Fruit fly (Drosophila melanogaster) whole organism, embryonic: Measurements from ENCODE around the gene NijB.
A peak's percentile ranks its signal among the peaks of the same experiment; 100 is the strongest.

Experiments
- B-H2 ChIP-seq: fragments of 200-800 bp; sonication (Bioruptor generic); optimal IDR thresholded peaks from 2 replicates; lab custom pipeline; 2018; ENCODE audit warnings: missing biosample characterization, mild to moderate bottlenecking, missing genetic modification characterization
- BEAF-32 ChIP-seq: fragments of 200-800 bp; sonication (Bioruptor generic); optimal IDR thresholded peaks from 3 replicates; lab custom pipeline; 2017; ENCODE audit warnings: missing biosample characterization, missing genetic modification characterization, mild to moderate bottlenecking, moderate library complexity, missing genetic modification reagents
- CG10543 ChIP-seq: fragments of 200-800 bp; sonication (Bioruptor generic); optimal IDR thresholded peaks from 3 replicates; lab custom pipeline; 2017; ENCODE audit warnings: missing biosample characterization, mild to moderate bottlenecking, missing genetic modification characterization, moderate library complexity
- CG11696 ChIP-seq: fragments of 200-800 bp; sonication (Bioruptor generic); IDR thresholded peaks from 2 replicates; pipeline ENCODE4 v1.3.6; 2022; ENCODE audit warnings: missing biosample characterization, missing genetic modification characterization
- CG1233 ChIP-seq: fragments of 200-800 bp; sonication (Bioruptor generic); optimal IDR thresholded peaks from 4 replicates; lab custom pipeline; 2018; ENCODE audit warnings: missing biosample characterization, mild to moderate bottlenecking, missing genetic modification characterization
- CG12391 ChIP-seq: fragments of 200-800 bp; sonication (Bioruptor generic); optimal IDR thresholded peaks from 3 replicates; lab custom pipeline; 2018; ENCODE audit warnings: missing biosample characterization, mild to moderate bottlenecking, missing genetic modification characterization, moderate library complexity
- CG13123 ChIP-seq: fragments of 200-800 bp; sonication (Bioruptor generic); optimal IDR thresholded peaks from 2 replicates; lab custom pipeline; 2016; ENCODE audit warnings: missing biosample characterization, missing genetic modification characterization
- CG15479 ChIP-seq: fragments of 200-800 bp; sonication (Bioruptor generic); optimal IDR thresholded peaks from 3 replicates; lab custom pipeline; 2019; ENCODE audit warnings: missing biosample characterization, mild to moderate bottlenecking, missing genetic modification characterization, moderate library complexity
- CG16813 ChIP-seq: fragments of 200-800 bp; sonication (Bioruptor generic); IDR thresholded peaks from 3 replicates; pipeline ENCODE4 v1.3.6; 2022; ENCODE audit warnings: missing biosample characterization, missing genetic modification characterization; ENCODE audit not compliant: partially characterized antibody
- CG17385 ChIP-seq: fragments of 200-800 bp; sonication (Bioruptor generic); optimal IDR thresholded peaks from 3 replicates; lab custom pipeline; 2018; ENCODE audit warnings: missing biosample characterization, mild to moderate bottlenecking, missing genetic modification characterization
- CG17568 ChIP-seq: fragments of 200-800 bp; sonication (Bioruptor generic); optimal IDR thresholded peaks from 2 replicates; lab custom pipeline; 2018; ENCODE audit warnings: missing biosample characterization, mild to moderate bottlenecking, missing genetic modification characterization, moderate library complexity
- CG1832 ChIP-seq: fragments of 200-800 bp; sonication (Bioruptor generic); optimal IDR thresholded peaks from 2 replicates; lab custom pipeline; 2017; ENCODE audit warnings: missing biosample characterization, mild to moderate bottlenecking, missing genetic modification characterization, inconsistent platforms
- CG2202 ChIP-seq: fragments of 200-800 bp; sonication (Bioruptor generic); optimal IDR thresholded peaks from 2 replicates; lab custom pipeline; 2018; ENCODE audit warnings: missing biosample characterization, mild to moderate bottlenecking, missing genetic modification characterization
- CG2889 ChIP-seq: fragments of 200-800 bp; sonication (Bioruptor generic); IDR thresholded peaks from 3 replicates; pipeline ENCODE4 v1.3.6; 2022; ENCODE audit warnings: missing biosample characterization, missing genetic modification characterization
- CG3726 ChIP-seq: fragments of 200-800 bp; sonication (Bioruptor generic); IDR thresholded peaks from 3 replicates; pipeline ENCODE4, ENCODE4 v1.3.6; 2022; ENCODE audit warnings: missing biosample characterization, missing genetic modification characterization
- CG43689 ChIP-seq: fragments of 200-800 bp; sonication (Bioruptor generic); IDR thresholded peaks from 2 replicates; pipeline ENCODE4 v1.3.6; 2022; ENCODE audit warnings: missing biosample characterization, missing genetic modification characterization
- CG4730 ChIP-seq: fragments of 200-800 bp; sonication (Bioruptor generic); IDR thresholded peaks from 2 replicates; pipeline ENCODE4 v1.3.6; 2022; ENCODE audit warnings: missing biosample characterization, missing genetic modification characterization
- CG4854 ChIP-seq: fragments of 200-800 bp; sonication (Bioruptor generic); optimal IDR thresholded peaks from 2 replicates; lab custom pipeline; 2016; ENCODE audit warnings: missing biosample characterization, missing genetic modification characterization, inconsistent platforms
- CG6272 ChIP-seq: fragments of 200-800 bp; sonication (Bioruptor generic); IDR thresholded peaks from 2 replicates; pipeline ENCODE4 v1.3.6; 2022; ENCODE audit warnings: missing biosample characterization, missing genetic modification characterization
- CG6654 ChIP-seq: fragments of 200-800 bp; sonication (Bioruptor generic); optimal IDR thresholded peaks from 2 replicates; lab custom pipeline; 2017; ENCODE audit warnings: missing biosample characterization, mild to moderate bottlenecking, missing genetic modification characterization
- CG8765 ChIP-seq: fragments of 200-800 bp; sonication (Bioruptor generic); IDR thresholded peaks from 2 replicates; pipeline ENCODE4 v1.3.6; 2022; ENCODE audit warnings: missing biosample characterization, missing genetic modification characterization
- CG9876 ChIP-seq: fragments of 200-800 bp; sonication (Bioruptor generic); optimal IDR thresholded peaks from 2 replicates; lab custom pipeline; 2016; ENCODE audit warnings: missing biosample characterization, missing genetic modification characterization
- D ChIP-seq, 2 experiments: fragments of 200-800 bp in 1 of 2; fragments of >200 bp in 1 of 2; sonication (Bioruptor generic) in 1 of 2; optimal IDR thresholded peaks; 2 replicates in 1 of 2; 3 replicates in 1 of 2; lab custom pipeline; 2017; ENCODE audit warnings: mild to moderate bottlenecking in 1 of 2, missing biosample characterization in 1 of 2, missing genetic modification characterization in 1 of 2, missing genetic modification reagents in 1 of 2
- Dad ChIP-seq: fragments of 200-800 bp; sonication (Bioruptor generic); optimal IDR thresholded peaks from 3 replicates; lab custom pipeline; 2016; ENCODE audit warnings: missing biosample characterization, missing genetic modification characterization
- HHEX ChIP-seq: fragments of 200-800 bp; sonication (Bioruptor generic); optimal IDR thresholded peaks from 3 replicates; lab custom pipeline; 2017; ENCODE audit warnings: missing biosample characterization, mild to moderate bottlenecking, missing genetic modification characterization, missing genetic modification reagents
- HLH3B ChIP-seq: fragments of 200-800 bp; sonication (Bioruptor generic); IDR thresholded peaks from 2 replicates; pipeline ENCODE4 v1.3.6; 2022; ENCODE audit warnings: missing biosample characterization, missing genetic modification characterization
- HLH54F ChIP-seq: fragments of 200-800 bp; sonication (Bioruptor generic); optimal IDR thresholded peaks from 3 replicates; lab custom pipeline; 2016; ENCODE audit warnings: missing biosample characterization, missing genetic modification characterization
- HLHmδ ChIP-seq: fragments of 200-800 bp; sonication (Bioruptor generic); optimal IDR thresholded peaks from 2 replicates; lab custom pipeline; 2018; ENCODE audit warnings: missing biosample characterization, mild to moderate bottlenecking, missing genetic modification characterization, moderate library complexity
- Hey ChIP-seq: fragments of 200-800 bp; sonication (Bioruptor generic); optimal IDR thresholded peaks from 3 replicates; lab custom pipeline; 2018; ENCODE audit warnings: missing biosample characterization, mild to moderate bottlenecking, missing genetic modification characterization
- Hr51 ChIP-seq, 2 experiments: fragments of 200-800 bp; sonication (Bioruptor generic); optimal IDR thresholded peaks; 2 replicates in 1 of 2; 3 replicates in 1 of 2; lab custom pipeline; 2016 to 2018; ENCODE audit warnings: missing biosample characterization in 2 of 2, missing genetic modification characterization in 2 of 2, mild to moderate bottlenecking in 1 of 2, moderate library complexity in 1 of 2
- Nf-YC ChIP-seq: fragments of 200-800 bp; optimal IDR thresholded peaks from 3 replicates; lab custom pipeline; 2019; ENCODE audit warnings: missing biosample characterization, mild to moderate bottlenecking, missing genetic modification characterization, moderate library complexity
- Poxn ChIP-seq: fragments of 200-800 bp; sonication (Bioruptor generic); IDR thresholded peaks from 2 replicates; pipeline ENCODE4 v1.3.6; 2022; ENCODE audit warnings: missing biosample characterization, missing genetic modification characterization
- Ptx1 ChIP-seq: fragments of 200-800 bp; sonication (Bioruptor generic); IDR thresholded peaks from 2 replicates; pipeline ENCODE4 v1.3.6; 2022; ENCODE audit warnings: missing biosample characterization, missing genetic modification characterization
- Tbp ChIP-seq: fragments of >200 bp; optimal IDR thresholded peaks from 2 replicates; lab custom pipeline; 2018; ENCODE audit warnings: missing biosample characterization, missing genetic modification characterization
- abd-A ChIP-seq: fragments of 200-800 bp; sonication (Bioruptor generic); optimal IDR thresholded peaks from 3 replicates; lab custom pipeline; 2019; ENCODE audit warnings: missing biosample characterization, mild to moderate bottlenecking, missing genetic modification characterization, moderate library complexity
- ase ChIP-seq: fragments of 200-800 bp; sonication (Bioruptor generic); IDR thresholded peaks from 3 replicates; pipeline ENCODE4 v1.3.6; 2022; ENCODE audit warnings: missing biosample characterization, missing genetic modification characterization
- btn ChIP-seq: fragments of 200-800 bp; sonication (Bioruptor generic); optimal IDR thresholded peaks from 2 replicates; lab custom pipeline; 2016; ENCODE audit warnings: missing biosample characterization, missing genetic modification characterization
- chn ChIP-seq: fragments of 200-800 bp; sonication (Bioruptor generic); optimal IDR thresholded peaks from 2 replicates; lab custom pipeline; 2016; ENCODE audit warnings: missing biosample characterization, missing genetic modification characterization
- dati ChIP-seq: fragments of 200-800 bp; sonication (Bioruptor generic); IDR thresholded peaks from 2 replicates; pipeline ENCODE4 v1.3.6; 2022; ENCODE audit warnings: missing biosample characterization, missing genetic modification characterization
- dm ChIP-seq: fragments of 200-800 bp; sonication (Bioruptor generic); optimal IDR thresholded peaks from 3 replicates; lab custom pipeline; 2016; ENCODE audit warnings: missing biosample characterization, missing genetic modification characterization
- eve ChIP-seq, 2 experiments: fragments of >200 bp; optimal IDR thresholded peaks; 2 replicates each; lab custom pipeline; 2017; ENCODE audit warnings: missing biosample characterization in 2 of 2, missing genetic modification characterization in 2 of 2
- ham ChIP-seq: fragments of 200-800 bp; sonication (Bioruptor generic); IDR thresholded peaks from 2 replicates; pipeline ENCODE4 v1.3.6; 2022; ENCODE audit warnings: missing biosample characterization, missing genetic modification characterization
- jing ChIP-seq: fragments of 200-800 bp; sonication (Bioruptor generic); optimal IDR thresholded peaks from 2 replicates; lab custom pipeline; 2018; ENCODE audit warnings: missing biosample characterization, mild to moderate bottlenecking, missing genetic modification characterization
- lmd ChIP-seq: fragments of 200-800 bp; sonication (Bioruptor generic); IDR thresholded peaks from 2 replicates; pipeline ENCODE4 v1.3.6; 2022; ENCODE audit warnings: missing biosample characterization, missing genetic modification characterization
- nerfin-1 ChIP-seq: fragments of 200-800 bp; sonication (Bioruptor generic); optimal IDR thresholded peaks from 3 replicates; lab custom pipeline; 2019; ENCODE audit warnings: missing biosample characterization, mild to moderate bottlenecking, missing genetic modification characterization, moderate library complexity
- p53 ChIP-seq: fragments of 200-800 bp; sonication (Bioruptor generic); optimal IDR thresholded peaks from 2 replicates; lab custom pipeline; 2016; ENCODE audit warnings: missing biosample characterization, missing genetic modification characterization
- pan ChIP-seq, 4 experiments: fragments of >200 bp in 3 of 4; fragments of 200-800 bp in 1 of 4; sonication (Bioruptor generic) in 1 of 4; optimal IDR thresholded peaks in 3 of 4; IDR thresholded peaks in 1 of 4; 2 replicates each; pipeline versions ENCODE4 v1.3.6 to Lab custom; 2017 to 2022; ENCODE audit warnings: missing biosample characterization in 2 of 4, missing genetic modification characterization in 2 of 4, mixed read lengths in 1 of 4
- tap ChIP-seq: fragments of 200-800 bp; optimal IDR thresholded peaks from 3 replicates; lab custom pipeline; 2019; ENCODE audit warnings: missing biosample characterization, mild to moderate bottlenecking, missing genetic modification characterization, moderate library complexity
- vnd ChIP-seq: fragments of 200-800 bp; sonication (Bioruptor generic); IDR thresholded peaks from 3 replicates; pipeline ENCODE4 v1.3.6; 2022; ENCODE audit warnings: missing biosample characterization, missing genetic modification characterization; ENCODE audit not compliant: partially characterized antibody
- zen2 ChIP-seq: fragments of 200-800 bp; sonication (Bioruptor generic); IDR thresholded peaks from 3 replicates; pipeline ENCODE4 v1.3.6; 2022; ENCODE audit warnings: missing biosample characterization, missing genetic modification characterization; ENCODE audit not compliant: partially characterized antibody

The NijB gene

DNA sequence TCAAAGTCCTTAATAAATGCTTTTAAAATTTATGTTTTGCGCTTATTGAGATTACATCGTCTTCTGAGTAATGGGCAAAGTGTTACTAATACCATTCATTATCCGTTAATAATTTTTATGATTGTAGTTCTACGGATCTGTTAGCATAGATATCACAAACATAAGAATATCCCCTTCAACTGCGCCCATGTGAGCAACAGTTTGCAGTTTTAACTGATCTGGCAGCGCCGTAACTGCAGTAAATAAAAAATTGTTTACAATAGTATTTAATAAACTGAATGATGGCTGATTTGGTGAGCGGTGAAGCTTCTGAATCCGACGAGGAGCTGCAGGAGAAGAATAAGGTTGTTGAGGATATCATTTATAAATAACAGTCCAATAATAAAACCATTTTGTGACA is 22.2 kb upstream of the NijB start, which contains the start of gene Blos3 (continued):
- TF ChIP-seq CG17568 (GFP tag; lab: Kevin White, UChicago) (no peak), Hey (tag; lab: Kevin White, UChicago) (no peak), Dad (peak; percentile 15), CG16813 (GFP tag; lab: Robert Waterston, UW) (no peak), HHEX (GFP tag; lab: Kevin White, UChicago) (peak; percentile 37), Tbp (GFP tag; lab: Kevin White, UChicago) (no peak), vnd (no peak), CG4730 (GFP tag; lab: Robert Waterston, UW) (no peak), dm (no peak), D (optimal IDR thresholded peaks at IDR 0.05; lab: Kevin White, UChicago) (no peak), D (GFP tag; optimal IDR thresholded peaks at IDR 0.05; lab: Kevin White, UChicago) (no peak), Hr51 (GFP tag; optimal IDR thresholded peaks at IDR 0.05; lab: Kevin White, UChicago) (peak in 1 of 2 experiments; percentile 9), p53 (peak; percentile 4), CG9876 (no peak), CG43689 (GFP tag; lab: Robert Waterston, UW) (no peak), CG6272 (GFP tag; lab: Robert Waterston, UW) (no peak), CG10543 (GFP tag; lab: Kevin White, UChicago) (no peak), Nf-YC (tag; lab: Kevin White, UChicago) (no peak), pan (optimal IDR thresholded peaks at IDR 0.05; lab: Kevin White, UChicago) (no peak), pan (GFP tag; optimal IDR thresholded peaks at IDR 0.05 in 1 of 2, IDR thresholded peaks at IDR 0.05 in 1 of 2) (no peak), ham (GFP tag; lab: Robert Waterston, UW) (no peak), CG6654 (no peak), btn (no peak), CG2889 (no peak), CG11696 (GFP tag; lab: Robert Waterston, UW) (no peak), eve (GFP tag; optimal IDR thresholded peaks at IDR 0.05; lab: Kevin White, UChicago) (no peak), CG3726 (no peak), jing (GFP tag; lab: Kevin White, UChicago) (no peak), CG17385 (GFP tag; lab: Kevin White, UChicago) (peak; percentile 3), ase (GFP tag; lab: Robert Waterston, UW) (no peak), tap (tag; lab: Kevin White, UChicago) (no peak), chn (peak; percentile 52), HLHmδ (GFP tag; lab: Kevin White, UChicago) (no peak), CG4854 (GFP tag; lab: Kevin White, UChicago) (peak; percentile 52), HLH54F (GFP tag; lab: Kevin White, UChicago) (peak; percentile 19), BEAF-32 (GFP tag; lab: Kevin White, UChicago) (no peak), Poxn (GFP tag; lab: Robert Waterston, UW) (no peak), lmd (GFP tag; lab: Robert Waterston, UW) (peak; percentile 36; the same call in 1 of the 2 replicates), CG8765 (GFP tag; lab: Robert Waterston, UW) (no peak), zen2 (no peak), B-H2 (GFP tag; lab: Kevin White, UChicago) (no peak), CG15479 (GFP tag; lab: Kevin White, UChicago) (no peak), CG12391 (peak; percentile 56), Ptx1 (GFP tag; lab: Robert Waterston, UW) (peak; percentile 18; the same call in 1 of the 2 replicates), dati (GFP tag; lab: Robert Waterston, UW) (no peak), CG1832 (no peak), CG2202 (tag; lab: Kevin White, UChicago) (peak; percentile 8), CG1233 (GFP tag; lab: Kevin White, UChicago) (peak; percentile 24), abd-A (tag; lab: Kevin White, UChicago) (no peak), HLH3B (peak; percentile 35), nerfin-1 (tag; lab: Kevin White, UChicago) (peak; percentile 1), CG13123 (no peak)
